Worm (Caenorhabditis elegans) whole organism, L1 larva: ENCODE measurements around the gene F21D5.4.
A peak's percentile ranks its signal among the peaks of the same experiment; 100 is the strongest.

Experiments
- C16A3.4 ChIP-seq: fragments of 150-350 bp; optimal IDR thresholded peaks from 2 replicates; lab custom pipeline; 2014; ENCODE audit warnings: missing biosample characterization, missing genetic modification characterization
- aly-2 ChIP-seq: fragments of 150-350 bp; optimal IDR thresholded peaks from 2 replicates; lab custom pipeline; 2014; ENCODE audit warnings: missing biosample characterization, missing genetic modification characterization
- blmp-1 ChIP-seq: fragments of 150-350 bp; optimal IDR thresholded peaks from 2 replicates; lab custom pipeline; 2014; ENCODE audit warnings: missing biosample characterization, missing genetic modification characterization
- ceh-63 ChIP-seq: fragments of 200-800 bp; sonication (Bioruptor generic); optimal IDR thresholded peaks from 2 replicates; lab custom pipeline; 2018; ENCODE audit warnings: mild to moderate bottlenecking, missing genetic modification characterization, missing compliant biosample characterization
- ceh-82 ChIP-seq, 3 experiments: fragments of 150-350 bp in 1 of 3; sonication (generic microtip) in 2 of 3; optimal IDR thresholded peaks; 2 replicates each; lab custom pipeline; 2014 to 2017; ENCODE audit warnings: missing biosample characterization in 3 of 3, missing genetic modification characterization in 3 of 3
- ces-1 ChIP-seq: fragments of 150-350 bp; optimal IDR thresholded peaks from 2 replicates; lab custom pipeline; 2014; ENCODE audit warnings: missing biosample characterization, missing genetic modification reagents, missing genetic modification characterization
- efl-1 ChIP-seq, 4 experiments: fragments of 150-350 bp; optimal IDR thresholded peaks in 3 of 4; peaks in 1 of 4; 1 replicate in 1 of 4; 2 replicates in 3 of 4; lab custom pipeline; 2014; ENCODE audit warnings: missing biosample characterization in 2 of 4, missing genetic modification characterization in 2 of 4, missing genetic modification reagents in 2 of 4
- efl-3 ChIP-seq: fragments of 200-800 bp; sonication (Bioruptor generic); optimal IDR thresholded peaks from 2 replicates; lab custom pipeline; 2018; ENCODE audit warnings: mild to moderate bottlenecking, missing genetic modification characterization, missing compliant biosample characterization
- egl-13 ChIP-seq: sonication (generic microtip); optimal IDR thresholded peaks from 2 replicates; lab custom pipeline; 2016; ENCODE audit warnings: missing genotype, missing genetic modification reagents, missing genetic modification characterization, missing compliant biosample characterization
- elt-2 ChIP-seq: sonication (generic microtip); optimal IDR thresholded peaks from 2 replicates; lab custom pipeline; 2016; ENCODE audit warnings: missing genetic modification characterization, mild to moderate bottlenecking, inconsistent platforms, missing compliant biosample characterization, missing genetic modification reagents
- elt-3 ChIP-seq, 6 experiments: fragments of 150-350 bp in 1 of 6; sonication (generic microtip); optimal IDR thresholded peaks; 2 replicates each; lab custom pipeline; 2017 to 2018; ENCODE audit warnings: missing biosample characterization in 6 of 6, missing genetic modification characterization in 6 of 6, inconsistent platforms in 1 of 6
- fkh-10 ChIP-seq: sonication (generic microtip); optimal IDR thresholded peaks from 2 replicates; lab custom pipeline; 2017; ENCODE audit warnings: missing biosample characterization, missing genetic modification reagents, missing genetic modification characterization
- fkh-4 ChIP-seq: sonication (generic microtip); optimal IDR thresholded peaks from 2 replicates; lab custom pipeline; 2016; ENCODE audit warnings: missing compliant biosample characterization, missing genetic modification characterization, borderline replicate concordance
- fkh-8 ChIP-seq: sonication (generic microtip); optimal IDR thresholded peaks from 2 replicates; lab custom pipeline; 2016; ENCODE audit warnings: mild to moderate bottlenecking, missing genetic modification characterization, missing compliant biosample characterization
- fos-1 ChIP-seq: fragments of 150-350 bp; optimal IDR thresholded peaks from 2 replicates; lab custom pipeline; 2014; ENCODE audit warnings: missing biosample characterization, missing genetic modification characterization
- grh-1 ChIP-seq: fragments of 200-800 bp; sonication (Bioruptor generic); IDR thresholded peaks from 2 replicates; pipeline ENCODE4 v1.3.6; 2022; ENCODE audit warnings: missing genetic modification reagents, missing genetic modification characterization, missing compliant biosample characterization
- irx-1 ChIP-seq: sonication (generic microtip); optimal IDR thresholded peaks from 2 replicates; lab custom pipeline; 2016; ENCODE audit warnings: missing genetic modification characterization, missing compliant biosample characterization
- isw-1 ChIP-seq: fragments of 200-800 bp; sonication (Bioruptor generic); IDR thresholded peaks from 2 replicates; pipeline ENCODE4 v1.3.6; 2022; ENCODE audit warnings: missing genetic modification characterization, missing compliant biosample characterization
- jun-1 ChIP-seq: fragments of 150-350 bp; optimal IDR thresholded peaks from 2 replicates; lab custom pipeline; 2014; ENCODE audit warnings: missing biosample characterization, missing genetic modification reagents, missing genetic modification characterization
- lin-13 ChIP-seq: fragments of 150-350 bp; optimal IDR thresholded peaks from 2 replicates; lab custom pipeline; 2014; ENCODE audit warnings: missing biosample characterization, missing genetic modification reagents, missing genetic modification characterization
- lin-14 ChIP-seq: fragments of 200-800 bp; sonication (Bioruptor generic); optimal IDR thresholded peaks from 2 replicates; lab custom pipeline; 2018; ENCODE audit warnings: mild to moderate bottlenecking, missing genetic modification characterization, moderate library complexity, missing compliant biosample characterization
- lin-15B ChIP-seq: fragments of 150-350 bp; sonication (generic microtip); optimal IDR thresholded peaks from 3 replicates; lab custom pipeline; 2014; ENCODE audit warnings: missing biosample characterization, missing genetic modification characterization
- lin-39 ChIP-seq: fragments of 150-350 bp; optimal IDR thresholded peaks from 2 replicates; lab custom pipeline; 2014; ENCODE audit warnings: missing biosample characterization, missing genetic modification reagents, missing genetic modification characterization
- lsy-2 ChIP-seq, 2 experiments: fragments of 150-350 bp; optimal IDR thresholded peaks; 2 replicates each; lab custom pipeline; 2014; ENCODE audit warnings: missing biosample characterization in 2 of 2, missing genetic modification characterization in 2 of 2
- mdl-1 ChIP-seq, 2 experiments: fragments of 150-350 bp; optimal IDR thresholded peaks; 2 replicates each; lab custom pipeline; 2014 to 2017; ENCODE audit warnings: missing biosample characterization in 2 of 2, missing genetic modification characterization in 2 of 2, inconsistent platforms in 1 of 2
- mef-2 ChIP-seq: fragments of 150-350 bp; optimal IDR thresholded peaks from 2 replicates; lab custom pipeline; 2014; ENCODE audit warnings: missing biosample characterization, missing genetic modification characterization
- mep-1 ChIP-seq: fragments of 150-350 bp; optimal IDR thresholded peaks from 2 replicates; lab custom pipeline; 2014; ENCODE audit warnings: missing biosample characterization, missing genetic modification characterization
- nhr-11 ChIP-seq: fragments of 150-350 bp; optimal IDR thresholded peaks from 2 replicates; lab custom pipeline; 2014; ENCODE audit warnings: missing biosample characterization, missing genetic modification characterization
- nhr-19 ChIP-seq: fragments of 200-800 bp; sonication (Bioruptor generic); conservative IDR thresholded peaks from 2 replicates; pipeline ENCODE4 v1.3.6; 2022; ENCODE audit warnings: missing genetic modification characterization, missing compliant biosample characterization
- nhr-47 ChIP-seq: sonication (generic microtip); optimal IDR thresholded peaks from 2 replicates; lab custom pipeline; 2016; ENCODE audit warnings: mild to moderate bottlenecking, missing genetic modification characterization, moderate library complexity, missing compliant biosample characterization
- nhr-76 ChIP-seq: sonication (generic microtip); optimal IDR thresholded peaks from 2 replicates; lab custom pipeline; 2017; ENCODE audit warnings: missing biosample characterization, missing genetic modification characterization
- pax-3 ChIP-seq: fragments of 200-800 bp; sonication (Bioruptor generic); optimal IDR thresholded peaks from 2 replicates; lab custom pipeline; 2018; ENCODE audit warnings: mild to moderate bottlenecking, missing genetic modification characterization, moderate library complexity, missing compliant biosample characterization
- pqm-1 ChIP-seq: sonication (generic microtip); optimal IDR thresholded peaks from 3 replicates; lab custom pipeline; 2017; ENCODE audit warnings: missing biosample characterization, missing genetic modification characterization
- rnt-1 ChIP-seq: sonication (generic microtip); optimal IDR thresholded peaks from 2 replicates; lab custom pipeline; 2016; ENCODE audit warnings: mild to moderate bottlenecking, missing genetic modification characterization, moderate library complexity, missing compliant biosample characterization
- snpc-4 ChIP-seq: fragments of 150-350 bp; optimal IDR thresholded peaks from 2 replicates; lab custom pipeline; 2014; ENCODE audit warnings: missing biosample characterization, missing genetic modification characterization
- snu-23 ChIP-seq: sonication (generic microtip); optimal IDR thresholded peaks from 2 replicates; lab custom pipeline; 2016; ENCODE audit warnings: missing genetic modification characterization, missing compliant biosample characterization
- sox-4 ChIP-seq: sonication (generic microtip); optimal IDR thresholded peaks from 2 replicates; lab custom pipeline; 2016; ENCODE audit warnings: missing genetic modification characterization, missing compliant biosample characterization
- sptf-1 ChIP-seq: fragments of 150-350 bp; optimal IDR thresholded peaks from 2 replicates; lab custom pipeline; 2014; ENCODE audit warnings: missing biosample characterization, missing genetic modification characterization
- tlp-1 ChIP-seq: fragments of 150-350 bp; optimal IDR thresholded peaks from 2 replicates; lab custom pipeline; 2014; ENCODE audit warnings: missing biosample characterization, missing genetic modification characterization
- unc-130 ChIP-seq: fragments of 150-350 bp; optimal IDR thresholded peaks from 2 replicates; lab custom pipeline; 2017; ENCODE audit warnings: missing biosample characterization, missing genetic modification characterization, inconsistent platforms
- unc-86 ChIP-seq: sonication (generic microtip); optimal IDR thresholded peaks from 2 replicates; lab custom pipeline; 2016; ENCODE audit warnings: missing genetic modification characterization, missing compliant biosample characterization

Gene F21D5.4

DNA sequence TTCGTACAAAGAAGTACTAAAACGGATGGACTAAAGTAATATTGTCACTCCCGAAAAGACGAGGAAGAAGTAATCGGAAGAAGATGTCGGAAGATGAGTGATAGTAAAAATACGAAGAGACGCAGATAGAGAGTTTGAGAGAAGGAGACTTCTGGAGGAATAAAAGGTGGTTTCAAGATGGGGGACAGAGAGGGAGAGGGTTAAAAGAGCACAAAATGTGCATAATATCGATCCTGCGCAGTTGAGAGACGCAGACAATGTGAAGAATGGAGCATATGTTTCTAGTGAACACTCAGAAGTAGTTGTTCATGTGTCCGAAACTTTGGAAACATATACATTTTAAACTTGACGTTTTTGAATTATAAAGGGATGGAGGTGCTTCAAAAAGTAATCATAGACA is 24.6 kb downstream of the F21D5.4 start (continued):
- no peak for TF ChIP-seq ces-1
- TF ChIP-seq elt-2 = no peak
- TF ChIP-seq lsy-2 (tag; optimal IDR thresholded peaks at IDR 0.05; lab: Kevin White, UChicago) = peak; percentile 21 to 43
- TF ChIP-seq, all 84 proteins: peak for 22

DNA sequence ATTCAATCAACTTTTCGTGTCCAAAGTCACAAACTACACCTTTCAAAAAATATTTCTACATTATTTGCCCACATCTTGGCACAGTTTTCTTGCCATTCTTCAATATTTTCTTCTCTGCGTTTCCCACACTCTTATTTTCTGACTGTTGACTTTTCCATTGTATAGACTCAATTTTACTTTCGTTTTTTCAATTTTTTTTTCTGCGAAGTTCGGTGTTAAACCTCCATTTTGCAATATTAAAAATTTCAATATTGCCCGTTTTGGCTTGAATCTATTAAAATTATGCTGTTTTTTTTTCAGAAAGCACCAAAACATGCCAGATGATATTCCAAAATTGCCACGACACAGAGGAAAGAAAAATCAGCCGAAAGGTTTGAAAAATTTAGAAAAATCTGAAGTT is 26.7 kb downstream of the F21D5.4 start, which contains the start of gene cdc-50.B:
TSS of gene cdc-50.B (plus strand) at position 301 of the 400 bp plus-strand sequence.
- TF ChIP-seq blmp-1 (tag; lab: Kevin White, UChicago) (peak; percentile 18), egl-13 (no peak)

DNA sequence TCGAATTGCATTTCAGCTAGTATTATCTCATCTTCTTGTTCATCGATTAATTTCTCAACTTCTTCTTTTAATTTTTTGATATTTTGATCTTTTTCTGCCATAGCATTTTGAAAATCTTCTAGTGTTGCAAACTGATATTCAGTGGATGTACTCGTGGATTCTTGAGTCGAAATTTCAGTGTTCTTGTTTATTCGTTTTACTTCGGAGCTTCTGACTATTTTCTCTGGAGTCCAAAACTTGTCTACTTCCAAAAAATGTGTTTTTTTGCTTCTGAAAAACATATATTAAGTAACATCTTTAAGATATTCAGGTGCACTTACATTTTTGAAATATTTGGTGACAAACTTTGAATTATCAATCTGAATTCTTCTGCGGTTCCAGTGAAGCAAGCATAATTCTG is 31.7 kb downstream of the F21D5.4 start, which contains the start of gene F20C5.5:
TSS of gene F20C5.5 (minus strand) at position 101 of the 400 bp plus-strand sequence.
- TF ChIP-seq elt-3 (tag; optimal IDR thresholded peaks at IDR 0.05; lab: Kevin White, UChicago) (no peak), rnt-1 (no peak), nhr-76 (tag; lab: Kevin White, UChicago) (no peak), tlp-1 (tag; lab: Kevin White, UChicago) (no peak), lin-14 (GFP tag; lab: Kevin White, UChicago) (no peak), grh-1 (GFP tag; lab: Robert Waterston, UW) (no peak), fkh-4 (tag; lab: Kevin White, UChicago) (no peak), nhr-11 (tag; lab: Kevin White, UChicago) (no peak), isw-1 (GFP tag; lab: Robert Waterston, UW) (no peak), lin-13 (GFP tag; lab: Kevin White, UChicago) (no peak), lsy-2 (tag; optimal IDR thresholded peaks at IDR 0.05; lab: Kevin White, UChicago) (no peak), sptf-1 (tag; lab: Kevin White, UChicago) (no peak), elt-2 (no peak), mdl-1 (tag; optimal IDR thresholded peaks at IDR 0.05; lab: Kevin White, UChicago) (no peak), lin-15B (no peak), pax-3 (tag; lab: Kevin White, UChicago) (no peak), unc-130 (tag; lab: Kevin White, UChicago) (no peak), fkh-10 (no peak)

DNA sequence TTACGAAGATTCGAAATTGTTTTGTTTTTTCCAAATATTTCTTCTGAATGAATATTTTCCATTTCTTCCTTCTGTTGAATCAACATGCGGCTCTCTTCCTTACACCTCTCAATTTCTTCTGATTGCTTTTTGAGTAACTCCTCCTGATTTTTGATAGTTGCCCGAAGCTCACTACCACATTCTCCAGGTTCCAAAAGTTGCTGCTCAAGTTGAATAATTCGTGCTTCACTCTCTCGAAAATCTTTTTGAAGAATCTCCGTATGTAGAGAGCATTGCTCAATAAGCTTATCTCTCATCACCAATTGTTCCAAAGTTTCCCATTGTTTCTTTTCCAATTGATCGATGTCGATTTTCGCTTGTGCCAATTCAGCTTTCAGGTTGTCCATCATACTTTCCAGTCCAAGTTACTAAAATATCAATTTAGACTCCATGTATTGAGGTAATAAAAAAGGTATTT is 34.9 kb downstream of the F21D5.4 start, which contains the start of gene F20C5.6:
TSS of gene F20C5.6 (minus strand) at position 407 of the 457 bp plus-strand sequence.
- TF ChIP-seq efl-1 (optimal IDR thresholded peaks at IDR 0.05; lab: Kevin White, UChicago) = no peak
- TF ChIP-seq efl-1 (GFP tag; optimal IDR thresholded peaks at IDR 0.05 in 1 of 2; lab: Kevin White, UChicago) = peak in 1 of 2 experiments; percentile 26
- TF ChIP-seq lin-39 (tag; lab: Kevin White, UChicago) = no peak

DNA sequence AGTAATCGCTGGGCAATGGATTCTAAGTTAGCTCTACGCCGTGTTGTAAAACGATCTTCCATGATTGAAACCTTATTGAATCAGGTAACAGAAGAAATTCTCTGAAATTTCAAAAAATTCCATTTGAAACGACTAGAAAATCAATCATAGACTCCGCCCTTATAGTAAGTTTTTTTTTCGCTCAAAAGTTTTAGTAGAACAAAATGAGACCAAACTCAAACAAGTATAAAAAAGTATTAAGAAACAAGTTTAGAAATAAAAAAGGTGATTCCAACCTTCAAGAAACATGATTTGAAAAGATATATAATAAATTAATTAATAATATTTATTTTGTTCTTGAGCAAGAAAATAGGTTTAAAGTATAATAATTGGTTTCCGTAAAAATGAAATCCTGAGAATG is 40.2 kb downstream of the F21D5.4 start, which contains the start of gene C33D9.6:
TSS of gene C33D9.6 (minus strand) at position 101 of the 400 bp plus-strand sequence.
- no peak for TF ChIP-seq C16A3.4 (tag; lab: Kevin White, UChicago)
- no peak for TF ChIP-seq fos-1 (tag; lab: Kevin White, UChicago)
- no peak for TF ChIP-seq mdl-1 (tag; optimal IDR thresholded peaks at IDR 0.05; lab: Kevin White, UChicago)
- TF ChIP-seq snpc-4 (tag; lab: Kevin White, UChicago) = no peak

DNA sequence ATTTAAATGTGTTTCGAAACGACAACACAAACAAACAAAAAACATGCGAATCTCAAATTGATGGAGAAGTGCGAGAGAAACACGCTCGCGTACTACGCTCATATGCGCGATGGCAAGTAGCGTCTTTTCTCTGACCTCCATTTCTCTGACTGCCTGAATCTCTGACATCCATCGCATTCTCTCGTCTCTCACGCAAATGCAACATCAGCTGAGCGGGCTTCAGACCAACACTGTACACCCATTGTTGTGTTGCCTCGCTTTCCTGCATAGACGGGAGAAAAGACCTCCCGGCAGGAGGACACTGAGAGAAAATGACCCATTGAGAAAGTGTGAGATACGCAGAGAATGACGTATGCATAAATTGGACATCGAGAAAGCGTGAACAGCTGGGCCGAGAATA is 44.3 kb downstream of the F21D5.4 start:
- peak; percentile 62 for TF ChIP-seq irx-1
- TF ChIP-seq rnt-1 = peak; percentile 62
- TF ChIP-seq nhr-47 (tag; lab: Kevin White, UChicago) = peak; percentile 68
- peak; percentile 95 for TF ChIP-seq blmp-1 (tag; lab: Kevin White, UChicago)
- TF ChIP-seq isw-1 (GFP tag; lab: Robert Waterston, UW) = peak; percentile 15; the same call in 1 of the 2 replicates
- peak; percentile 97 for TF ChIP-seq lin-14 (GFP tag; lab: Kevin White, UChicago)
- TF ChIP-seq elt-3 (tag; optimal IDR thresholded peaks at IDR 0.05; lab: Kevin White, UChicago) = peak in 2 of 6 experiments; percentile 35 to 56
- peak; percentile 7 to 70 (median 18) for TF ChIP-seq ceh-82 (tag; optimal IDR thresholded peaks at IDR 0.05; lab: Kevin White, UChicago)
- TF ChIP-seq efl-3 (GFP tag; lab: Kevin White, UChicago) = no peak
- TF ChIP-seq efl-1 (optimal IDR thresholded peaks at IDR 0.05; lab: Kevin White, UChicago) = peak; percentile 68 to 70
- TF ChIP-seq efl-1 (GFP tag; optimal IDR thresholded peaks at IDR 0.05 in 1 of 2; lab: Kevin White, UChicago) = peak; percentile 32 to 94
- peak; percentile 80 for TF ChIP-seq mep-1 (tag; lab: Kevin White, UChicago)
- TF ChIP-seq snu-23 (GFP tag; lab: Kevin White, UChicago) = peak; percentile 84
- TF ChIP-seq sox-4 (tag; lab: Kevin White, UChicago) = no peak
- TF ChIP-seq unc-86 = peak; percentile 49
- no peak for TF ChIP-seq grh-1 (GFP tag; lab: Robert Waterston, UW)
- TF ChIP-seq mef-2 (tag; lab: Kevin White, UChicago) = no peak
- TF ChIP-seq lin-13 (GFP tag; lab: Kevin White, UChicago) = peak; percentile 39
- peak; percentile 75 for TF ChIP-seq jun-1
- peak; percentile 62 for TF ChIP-seq nhr-19 (GFP tag; lab: Robert Waterston, UW)
- TF ChIP-seq pqm-1 = no peak
- TF ChIP-seq snpc-4 (tag; lab: Kevin White, UChicago) = peak; percentile 23
- TF ChIP-seq fkh-8 (tag; lab: Kevin White, UChicago) = no peak
- no peak for TF ChIP-seq ceh-63 (GFP tag; lab: Kevin White, UChicago)
- TF ChIP-seq aly-2 (tag; lab: Kevin White, UChicago) = no peak
